Worm (Caenorhabditis elegans): ENCODE data around the gene W02D7.5.

Gene W02D7.5

DNA sequence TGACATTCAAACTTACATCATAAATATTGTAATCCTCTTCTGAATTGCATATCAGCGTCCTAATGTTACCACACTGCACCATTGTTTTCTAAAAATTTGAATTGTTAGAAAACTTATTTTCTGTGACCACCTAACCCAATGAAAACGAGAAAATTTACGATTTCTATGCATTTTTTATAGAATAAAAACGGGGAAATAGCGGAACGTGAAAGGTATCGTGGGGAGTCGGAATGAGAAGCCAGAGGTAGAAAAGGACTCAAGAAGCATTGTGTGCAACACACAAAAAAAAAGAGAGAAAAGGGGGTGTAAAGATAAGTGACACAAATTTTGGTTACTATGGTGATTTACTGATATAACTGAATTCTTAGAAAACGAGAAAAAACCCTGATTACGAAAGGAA lies 48.8 kb downstream of the W02D7.5 start, which contains the start of gene C16D9.6:
TSS of gene C16D9.6 (minus strand) at position 101 of the 400 bp plus-strand sequence.
- TF ChIP-seq ceh-13 (GFP tag; optimal IDR thresholded peaks at IDR 0.05) (no peak), B0310.2 (tag; optimal IDR thresholded peaks at IDR 0.05) (no peak), F13C5.2 (tag; optimal IDR thresholded peaks at IDR 0.05) (no peak), tbx-37 (GFP tag; conservative IDR thresholded peaks at IDR 0.05) (no peak), hmg-4 (GFP tag; optimal IDR thresholded peaks at IDR 0.05) (no peak), hmbx-1 (tag; optimal IDR thresholded peaks at IDR 0.05) (no peak), hnd-1 (tag; optimal IDR thresholded peaks at IDR 0.05) (no peak), ets-7 (tag; optimal IDR thresholded peaks at IDR 0.05) (no peak), sea-1 (GFP tag; conservative IDR thresholded peaks at IDR 0.05) (no peak), flt-1 (GFP tag; IDR thresholded peaks at IDR 0.05) (no peak), tra-4 (tag; optimal IDR thresholded peaks at IDR 0.05) (no peak), ceh-36 (tag; optimal IDR thresholded peaks at IDR 0.05) (no peak)

Measured in whole organism, early embryonic.